Worm (Caenorhabditis elegans) whole organism, L4/young adult: ENCODE measurements around the gene B0222.11.

Experiments
- W03F9.2 ChIP-seq: fragments of 150-350 bp; optimal IDR thresholded peaks from 2 replicates; lab custom pipeline; 2014; ENCODE audit warnings: missing biosample characterization, missing genetic modification characterization
- dao-5 ChIP-seq: sonication (generic microtip); optimal IDR thresholded peaks from 2 replicates; lab custom pipeline; 2016; ENCODE audit warnings: missing genotype, missing genetic modification characterization, moderate library complexity, missing compliant biosample characterization
- him-1 ChIP-seq: sonication (generic microtip); optimal IDR thresholded peaks from 2 replicates; lab custom pipeline; 2016; ENCODE audit warnings: missing genotype, missing genetic modification reagents, missing genetic modification characterization, missing compliant biosample characterization

Gene B0222.11

ce11 chrV:9173789-9174188 lies 5.8 kb upstream of the B0222.11 start, which contains the start of gene pqn-16:
Gene pqn-16 (plus strand): TSS chrV:9174089.
- TF ChIP-seq W03F9.2 (no peak), him-1 (tag; lab: Kevin White, UChicago) (no peak), dao-5 (tag; lab: Kevin White, UChicago) (no peak)

ce11 chrV:9172989-9173388 lies 5.0 kb upstream of the B0222.11 start, which contains the start of gene gad-3:
Gene gad-3 (minus strand): TSS chrV:9173005.
- no peak for TF ChIP-seq him-1 (tag; lab: Kevin White, UChicago)

- no peak for TF ChIP-seq him-1 (tag; lab: Kevin White, UChicago)
- TF ChIP-seq dao-5 (tag; lab: Kevin White, UChicago) = no peak
- TF ChIP-seq W03F9.2 = no peak
These were observed 1.7 kb downstream of the B0222.11 start for ce11 chrV:9166306-9166705.

ce11 chrV:9165073-9165699 lies 2.8 kb downstream of the B0222.11 start, which contains the start of gene col-10:
Gene col-10 (minus strand): TSS chrV:9165307.
- no peak for TF ChIP-seq dao-5 (tag; lab: Kevin White, UChicago)
- TF ChIP-seq him-1 (tag; lab: Kevin White, UChicago) = no peak
- no peak for TF ChIP-seq W03F9.2

ce11 chrV:9163897-9164296 lies 4.1 kb downstream of the B0222.11 start:
- TF ChIP-seq dao-5 (tag; lab: Kevin White, UChicago) = no peak
- no peak for TF ChIP-seq him-1 (tag; lab: Kevin White, UChicago)
- TF ChIP-seq W03F9.2 = no peak

- TF ChIP-seq him-1 (tag; lab: Kevin White, UChicago) (no peak), dao-5 (tag; lab: Kevin White, UChicago) (no peak), W03F9.2 (no peak)
These were observed 5.0 kb downstream of the B0222.11 start, which contains the start of gene col-145 for ce11 chrV:9162955-9163468. Gene col-145 (minus strand): TSS chrV:9163005.

- TF ChIP-seq W03F9.2 (no peak), dao-5 (tag; lab: Kevin White, UChicago) (no peak), him-1 (tag; lab: Kevin White, UChicago) (no peak)
These were observed 5.8 kb downstream of the B0222.11 start for ce11 chrV:9162118-9162729.

- no peak for TF ChIP-seq him-1 (tag; lab: Kevin White, UChicago)
- TF ChIP-seq dao-5 (tag; lab: Kevin White, UChicago) = no peak
- no peak for TF ChIP-seq W03F9.2
These were observed 7.6 kb downstream of the B0222.11 start, which contains the start of gene col-144 for ce11 chrV:9160224-9160886. Gene col-144 (minus strand): TSS chrV:9160642.

- TF ChIP-seq him-1 (tag; lab: Kevin White, UChicago) (no peak), W03F9.2 (no peak), dao-5 (tag; lab: Kevin White, UChicago) (no peak)
These were observed 10.4 kb downstream of the B0222.11 start for ce11 chrV:9157597-9157996.

ce11 chrV:9156679-9157078 lies 11.3 kb downstream of the B0222.11 start, which contains the start of gene B0222.15:
Gene B0222.15 (minus strand): TSS chrV:9156779.
- TF ChIP-seq dao-5 (tag; lab: Kevin White, UChicago) = no peak
- no peak for TF ChIP-seq W03F9.2
- TF ChIP-seq him-1 (tag; lab: Kevin White, UChicago) = no peak

ce11 chrV:9155616-9156015 lies 12.4 kb downstream of the B0222.11 start:
- no peak for TF ChIP-seq dao-5 (tag; lab: Kevin White, UChicago)
- no peak for TF ChIP-seq W03F9.2
- TF ChIP-seq him-1 (tag; lab: Kevin White, UChicago) = no peak

- TF ChIP-seq dao-5 (tag; lab: Kevin White, UChicago) = no peak
- TF ChIP-seq W03F9.2 = no peak
These were observed 13.2 kb downstream of the B0222.11 start, which contains the start of gene B0222.5 for ce11 chrV:9154772-9155171. Gene B0222.5 (minus strand): TSS chrV:9154872.

- TF ChIP-seq dao-5 (tag; lab: Kevin White, UChicago) (no peak), him-1 (tag; lab: Kevin White, UChicago) (no peak), W03F9.2 (no peak)
These were observed 15.7 kb downstream of the B0222.11 start for ce11 chrV:9152339-9152738.

ce11 chrV:9148151-9148550 lies 19.8 kb downstream of the B0222.11 start:
- no peak for TF ChIP-seq him-1 (tag; lab: Kevin White, UChicago)
- no peak for TF ChIP-seq dao-5 (tag; lab: Kevin White, UChicago)
- TF ChIP-seq W03F9.2 = no peak
